Fruit fly (Drosophila melanogaster): Measurements from ENCODE around the gene Sf3a1.

Gene Sf3a1

dm6 chr3R:16957759-16958536, 44.2 kb downstream of the Sf3a1 start (continued):
- TF ChIP-seq Rfx (GFP tag; IDR thresholded peaks at IDR 0.05) (peak; percentile 70), H2.0 (GFP tag; IDR thresholded peaks at IDR 0.05) (peak; percentile 67), CG9817 (tag; optimal IDR thresholded peaks at IDR 0.05) (peak; percentile 65), CG2116 (GFP tag; optimal IDR thresholded peaks at IDR 0.05) (peak; percentile 61), Antp (GFP tag; optimal IDR thresholded peaks at IDR 0.05) (peak; percentile 10), hb (GFP tag; IDR thresholded peaks at IDR 0.05; ENCODE audit: partially characterized antibody) (no peak), CG10321 (GFP tag; IDR thresholded peaks at IDR 0.05) (no peak), Atf3 (GFP tag; optimal IDR thresholded peaks at IDR 0.05) (peak; percentile 2), Meics (GFP tag; optimal IDR thresholded peaks at IDR 0.05) (peak; percentile 89), grn (GFP tag; optimal IDR thresholded peaks at IDR 0.05) (no peak), TFAM (GFP tag; optimal IDR thresholded peaks at IDR 0.05) (no peak), CG10565 (GFP tag; optimal IDR thresholded peaks at IDR 0.05) (no peak), CG11696 (GFP tag; IDR thresholded peaks at IDR 0.05) (peak; percentile 24; the same call in 1 of the 2 replicates), disco-r (GFP tag; optimal IDR thresholded peaks at IDR 0.05) (no peak), CG17359 (tag; optimal IDR thresholded peaks at IDR 0.05) (no peak), sna (GFP tag; IDR thresholded peaks at IDR 0.05; ENCODE audit: partially characterized antibody) (no peak), lbe (GFP tag; optimal IDR thresholded peaks at IDR 0.05) (no peak), kah (GFP tag; optimal IDR thresholded peaks at IDR 0.05) (peak; percentile 48), salm (tag; optimal IDR thresholded peaks at IDR 0.05) (peak; percentile 60), CG12299 (tag; optimal IDR thresholded peaks at IDR 0.05) (peak; percentile 73), z (GFP tag; IDR thresholded peaks at IDR 0.05) (no peak), pita (GFP tag; optimal IDR thresholded peaks at IDR 0.05) (peak; percentile 85), CG8478 (optimal IDR thresholded peaks at IDR 0.05) (no peak), CG2199 (GFP tag; IDR thresholded peaks at IDR 0.05) (no peak; the same call in 2 of the 3 replicates), Side (GFP tag; optimal IDR thresholded peaks at IDR 0.05) (no peak), ab (GFP tag; optimal IDR thresholded peaks at IDR 0.05) (no peak), lola (GFP tag; optimal IDR thresholded peaks at IDR 0.05) (peak in 1 of 3 experiments; percentile 95), dpn (GFP tag; optimal IDR thresholded peaks at IDR 0.05) (peak in 1 of 2 experiments; percentile 72), tx (GFP tag; optimal IDR thresholded peaks at IDR 0.05) (no peak), Ets97D (GFP tag; optimal IDR thresholded peaks at IDR 0.05) (no peak), sens (GFP tag) (peak; percentile 89), ken (GFP tag; IDR thresholded peaks at IDR 0.05) (peak; percentile 49; the same call in 2 of the 3 replicates), sob (GFP tag; IDR thresholded peaks at IDR 0.05) (peak; percentile 17; the same call in 1 of the 2 replicates), zen (tag; optimal IDR thresholded peaks at IDR 0.05) (peak; percentile 76), ato (GFP tag; IDR thresholded peaks at IDR 0.05; ENCODE audit: partially characterized antibody) (no peak), CG6689 (GFP tag; IDR thresholded peaks at IDR 0.05) (peak; percentile 75), CG1529 (GFP tag; optimal IDR thresholded peaks at IDR 0.05) (peak; percentile 48), Asciz (GFP tag; optimal IDR thresholded peaks at IDR 0.05) (peak; percentile 82), Scr (GFP tag; IDR thresholded peaks at IDR 0.05; ENCODE audit: partially characterized antibody) (no peak), gcm (GFP tag; optimal IDR thresholded peaks at IDR 0.05) (peak; percentile 85), CG16779 (GFP tag; IDR thresholded peaks at IDR 0.05) (no peak), ac (GFP tag; optimal IDR thresholded peaks at IDR 0.05) (peak; percentile 38), sens-2 (GFP tag; IDR thresholded peaks at IDR 0.05) (no peak), CG12391 (tag; optimal IDR thresholded peaks at IDR 0.05) (peak; percentile 87), CG13894 (tag; optimal IDR thresholded peaks at IDR 0.05) (no peak), HmgD (GFP tag; optimal IDR thresholded peaks at IDR 0.05) (peak; percentile 32), CG3065 (GFP tag; optimal IDR thresholded peaks at IDR 0.05) (peak; percentile 42), CG17568 (GFP tag; optimal IDR thresholded peaks at IDR 0.05) (peak; percentile 46), CG2120 (GFP tag; optimal IDR thresholded peaks at IDR 0.05) (no peak), nerfin-2 (GFP tag; IDR thresholded peaks at IDR 0.05; ENCODE audit: partially characterized antibody) (no peak)
